Worm (Caenorhabditis elegans) whole organism, mixed stage, embryonic: ENCODE data around the gene clh-4.

ENCODE experiments used
- bed-3 ChIP-seq: fragments of 200-800 bp; sonication (Bioruptor generic); optimal IDR thresholded peaks from 3 replicates; lab custom pipeline; 2018; ENCODE audit warnings: mild to moderate bottlenecking, missing genetic modification characterization, moderate library complexity, missing compliant biosample characterization
- blmp-1 ChIP-seq: fragments of 150-350 bp; optimal IDR thresholded peaks from 2 replicates; lab custom pipeline; 2014; ENCODE audit warnings: missing biosample characterization, missing genetic modification characterization
- ceh-39 ChIP-seq: fragments of 150-350 bp; optimal IDR thresholded peaks from 2 replicates; lab custom pipeline; 2014; ENCODE audit warnings: missing biosample characterization, missing genetic modification characterization
- ceh-43 ChIP-seq: fragments of 200-800 bp; sonication (Bioruptor generic); optimal IDR thresholded peaks from 2 replicates; lab custom pipeline; 2018; ENCODE audit warnings: mild to moderate bottlenecking, missing genetic modification characterization, moderate library complexity, missing compliant biosample characterization
- ceh-83 ChIP-seq: fragments of 200-800 bp; sonication (Bioruptor generic); optimal IDR thresholded peaks from 2 replicates; lab custom pipeline; 2018; ENCODE audit warnings: mild to moderate bottlenecking, missing genetic modification characterization, missing compliant biosample characterization
- ces-1 ChIP-seq: fragments of 150-350 bp; optimal IDR thresholded peaks from 2 replicates; lab custom pipeline; 2014; ENCODE audit warnings: missing biosample characterization, missing genetic modification reagents, missing genetic modification characterization
- cnd-1 ChIP-seq: fragments of 200-800 bp; sonication (Bioruptor generic); optimal IDR thresholded peaks from 2 replicates; lab custom pipeline; 2018; ENCODE audit warnings: mild to moderate bottlenecking, missing genetic modification characterization, missing compliant biosample characterization
- elt-1 ChIP-seq: sonication (generic microtip); optimal IDR thresholded peaks from 2 replicates; lab custom pipeline; 2017; ENCODE audit warnings: missing genetic modification characterization, mild to moderate bottlenecking, missing compliant biosample characterization, antibody characterized with exemption, moderate library complexity, borderline replicate concordance; ENCODE audit not compliant: insufficient read depth
- elt-3 ChIP-seq: fragments of 150-350 bp; optimal IDR thresholded peaks from 2 replicates; lab custom pipeline; 2014; ENCODE audit warnings: missing biosample characterization, missing genetic modification characterization
- hlh-1 ChIP-seq: fragments of 150-350 bp; optimal IDR thresholded peaks from 2 replicates; lab custom pipeline; 2014; ENCODE audit warnings: missing biosample characterization, missing genetic modification reagents, missing genetic modification characterization
- lin-13 ChIP-seq: fragments of 150-350 bp; optimal IDR thresholded peaks from 2 replicates; lab custom pipeline; 2014; ENCODE audit warnings: missing biosample characterization, missing genetic modification characterization
- lin-32 ChIP-seq: fragments of 200-800 bp; sonication (Bioruptor generic); optimal IDR thresholded peaks from 2 replicates; lab custom pipeline; 2018; ENCODE audit warnings: mild to moderate bottlenecking, missing genetic modification characterization, missing compliant biosample characterization
- lsy-2 ChIP-seq: fragments of 150-350 bp; optimal IDR thresholded peaks from 2 replicates; lab custom pipeline; 2014; ENCODE audit warnings: missing biosample characterization, missing genetic modification characterization
- mab-5 ChIP-seq: fragments of 150-350 bp; optimal IDR thresholded peaks from 2 replicates; lab custom pipeline; 2014; ENCODE audit warnings: missing biosample characterization, missing genetic modification characterization
- mep-1 ChIP-seq: fragments of 150-350 bp; optimal IDR thresholded peaks from 2 replicates; lab custom pipeline; 2017; ENCODE audit warnings: missing biosample characterization, missing genetic modification reagents, missing genetic modification characterization, inconsistent platforms
- mls-2 ChIP-seq: sonication (generic microtip); optimal IDR thresholded peaks from 2 replicates; lab custom pipeline; 2016; ENCODE audit warnings: mild to moderate bottlenecking, missing genetic modification characterization, moderate library complexity, missing compliant biosample characterization
- nhr-12 ChIP-seq: fragments of 150-350 bp; optimal IDR thresholded peaks from 2 replicates; lab custom pipeline; 2014; ENCODE audit warnings: missing biosample characterization, missing genetic modification characterization
- nhr-2 ChIP-seq: fragments of 150-350 bp; optimal IDR thresholded peaks from 2 replicates; lab custom pipeline; 2014; ENCODE audit warnings: missing biosample characterization, missing genetic modification characterization
- nhr-237 ChIP-seq: fragments of 150-350 bp; optimal IDR thresholded peaks from 2 replicates; lab custom pipeline; 2014; ENCODE audit warnings: missing biosample characterization, missing genetic modification characterization
- nhr-28 ChIP-seq: fragments of 150-350 bp; optimal IDR thresholded peaks from 2 replicates; lab custom pipeline; 2014; ENCODE audit warnings: missing biosample characterization, missing genetic modification characterization
- pha-4 ChIP-seq: fragments of 150-350 bp; optimal IDR thresholded peaks from 2 replicates; lab custom pipeline; 2018; ENCODE audit warnings: missing biosample characterization, missing genetic modification reagents, missing genetic modification characterization
- sem-2 ChIP-seq: fragments of 200-800 bp; sonication (Bioruptor generic); optimal IDR thresholded peaks from 2 replicates; lab custom pipeline; 2018; ENCODE audit warnings: mild to moderate bottlenecking, missing genetic modification characterization, missing compliant biosample characterization
- snpc-4 ChIP-seq: fragments of 150-350 bp; optimal IDR thresholded peaks from 2 replicates; lab custom pipeline; 2014; ENCODE audit warnings: missing biosample characterization, missing genetic modification characterization
- sptf-1 ChIP-seq: sonication (generic microtip); optimal IDR thresholded peaks from 2 replicates; lab custom pipeline; 2017; ENCODE audit warnings: mild to moderate bottlenecking, missing genetic modification characterization, moderate library complexity, missing compliant biosample characterization
- tbx-8 ChIP-seq: fragments of 200-800 bp; sonication (Bioruptor generic); optimal IDR thresholded peaks from 2 replicates; lab custom pipeline; 2018; ENCODE audit warnings: mild to moderate bottlenecking, missing genetic modification characterization, moderate library complexity, missing compliant biosample characterization
- unc-39 ChIP-seq: fragments of 150-350 bp; optimal IDR thresholded peaks from 2 replicates; lab custom pipeline; 2014; ENCODE audit warnings: missing biosample characterization, missing genetic modification characterization
- unc-62 ChIP-seq: fragments of 150-350 bp; optimal IDR thresholded peaks from 2 replicates; lab custom pipeline; 2014; ENCODE audit warnings: missing biosample characterization, missing genetic modification reagents, missing genetic modification characterization
- zip-8 ChIP-seq: fragments of 150-350 bp; optimal IDR thresholded peaks from 2 replicates; lab custom pipeline; 2014; ENCODE audit warnings: missing biosample characterization, missing genetic modification characterization

clh-4 gene

DNA sequence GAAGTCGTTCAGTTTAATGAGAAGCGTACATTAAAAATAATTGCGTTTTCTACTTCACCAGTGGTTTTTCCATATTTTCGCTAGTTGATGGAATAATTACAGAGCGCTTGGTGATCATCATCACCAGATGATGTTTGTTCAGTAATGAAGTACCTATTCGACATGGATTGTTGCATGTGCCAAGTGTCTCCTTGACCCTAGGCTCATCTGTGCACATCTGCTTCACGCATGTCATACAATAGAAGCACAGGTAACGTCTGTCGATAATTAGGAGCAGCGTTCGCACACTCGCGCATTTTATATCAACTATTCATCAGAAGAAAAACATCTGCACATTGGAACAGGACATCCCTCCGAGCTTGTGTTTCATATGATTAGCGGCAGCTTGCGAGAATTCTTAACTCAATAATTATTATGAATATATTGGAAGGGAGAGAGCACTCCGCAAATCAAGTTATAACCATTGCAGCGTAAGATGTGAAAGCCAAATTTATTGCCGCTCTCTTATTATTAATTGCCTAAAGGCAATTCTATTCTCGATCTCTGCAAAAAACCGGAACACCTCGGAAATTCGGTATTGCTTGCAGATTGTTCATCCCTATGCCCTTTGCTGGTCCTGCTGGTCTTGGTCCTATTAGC lies 24.9 kb upstream of the clh-4 start:
- TF ChIP-seq pha-4 (tag; lab: Kevin White, UChicago): no peak
- no peak for TF ChIP-seq nhr-12 (tag; lab: Kevin White, UChicago)
- TF ChIP-seq cnd-1 (tag; lab: Kevin White, UChicago): peak; percentile 60
- peak; percentile 54 for TF ChIP-seq lin-32
- TF ChIP-seq nhr-2: peak; percentile 61
- TF ChIP-seq ces-1 (GFP tag; lab: Kevin White, UChicago): peak; percentile 99
- TF ChIP-seq, all 35 proteins: peak for 4

DNA sequence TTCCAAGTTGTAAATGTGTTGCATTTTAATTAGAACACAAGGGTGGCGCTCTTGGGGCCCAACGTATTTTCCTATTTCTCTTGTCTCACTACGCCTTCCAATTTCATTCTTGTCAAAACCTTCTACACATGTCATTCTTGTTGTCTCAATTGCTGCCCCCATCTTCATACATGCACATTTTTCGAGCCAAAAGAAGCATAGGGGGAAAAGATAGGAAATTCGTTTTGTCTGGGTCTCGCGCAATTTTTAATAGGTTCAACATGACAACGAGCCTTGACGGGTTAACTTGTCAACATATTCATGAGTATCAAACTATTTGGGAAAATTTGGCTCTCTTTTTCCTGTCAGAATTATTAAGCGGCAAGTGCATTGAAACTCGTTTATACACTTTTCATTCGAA lies 23.0 kb upstream of the clh-4 start:
- TF ChIP-seq tbx-8 (GFP tag; lab: Kevin White, UChicago) (no peak), unc-62 (GFP tag; lab: Kevin White, UChicago) (peak; percentile 26), unc-39 (no peak), ces-1 (GFP tag; lab: Kevin White, UChicago) (peak; percentile 83)

DNA sequence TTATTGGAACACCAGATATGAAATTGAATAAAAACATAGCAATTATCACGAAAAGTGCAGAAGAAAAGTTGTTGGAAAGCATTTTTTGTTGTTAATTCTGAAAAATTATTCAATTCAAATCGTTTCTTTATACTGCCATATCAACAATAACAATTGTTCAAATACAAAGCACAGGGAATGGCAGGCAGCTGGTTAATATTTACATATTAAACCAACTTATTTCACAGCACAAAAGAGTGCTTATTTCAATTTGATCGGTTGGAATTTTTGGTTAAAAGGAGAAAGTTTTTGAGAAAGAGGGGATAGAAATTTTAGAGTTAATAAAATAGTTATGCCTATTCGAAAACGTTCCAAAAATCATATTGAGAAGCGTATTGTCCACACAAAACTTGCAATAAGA lies 20.6 kb upstream of the clh-4 start, which contains the start of gene F09F9.3:
Gene F09F9.3, minus strand, starts transcription at position 101 of the 400 bp plus-strand sequence.
- TF ChIP-seq elt-3 (tag; lab: Kevin White, UChicago) (no peak), cnd-1 (tag; lab: Kevin White, UChicago) (no peak), elt-1 (tag; lab: Kevin White, UChicago) (no peak), sem-2 (GFP tag; lab: Kevin White, UChicago) (no peak), sptf-1 (tag; lab: Kevin White, UChicago) (no peak), nhr-12 (tag; lab: Kevin White, UChicago) (no peak), snpc-4 (tag; lab: Kevin White, UChicago) (no peak), blmp-1 (tag; lab: Kevin White, UChicago) (no peak), lsy-2 (tag; lab: Kevin White, UChicago) (no peak), nhr-237 (tag; lab: Kevin White, UChicago) (no peak), mls-2 (tag; lab: Kevin White, UChicago) (no peak), nhr-2 (no peak), hlh-1 (tag; lab: Kevin White, UChicago) (no peak), unc-39 (no peak), ces-1 (GFP tag; lab: Kevin White, UChicago) (no peak), mep-1 (tag; lab: Kevin White, UChicago) (no peak)

DNA sequence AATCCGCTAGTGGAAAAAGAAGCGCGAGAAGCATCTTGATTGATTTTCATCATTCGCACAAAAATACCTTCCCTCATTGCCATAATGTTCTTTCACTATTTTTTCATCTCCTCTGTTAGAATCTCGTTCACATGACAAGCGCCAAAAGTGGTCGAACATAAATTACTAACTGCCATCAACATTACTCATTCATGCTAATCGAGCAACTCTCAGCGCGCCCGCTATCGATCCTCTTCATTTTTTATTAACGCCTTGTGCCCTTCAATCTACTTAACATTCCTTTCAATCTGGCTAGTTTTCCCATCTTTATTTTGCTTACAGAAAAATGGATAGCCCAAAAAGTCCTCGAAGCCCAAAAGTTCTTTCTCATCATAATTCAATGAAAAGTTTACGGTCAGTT lies 17.3 kb upstream of the clh-4 start, which contains the start of gene F09F9.5:
Gene F09F9.5, plus strand, starts transcription at position 301 of the 400 bp plus-strand sequence.
- TF ChIP-seq zip-8 (tag; lab: Kevin White, UChicago) (no peak), nhr-12 (tag; lab: Kevin White, UChicago) (no peak), mab-5 (tag; lab: Kevin White, UChicago) (no peak), lin-13 (tag; lab: Kevin White, UChicago) (no peak), hlh-1 (tag; lab: Kevin White, UChicago) (no peak), unc-62 (GFP tag; lab: Kevin White, UChicago) (no peak), tbx-8 (GFP tag; lab: Kevin White, UChicago) (no peak), nhr-237 (tag; lab: Kevin White, UChicago) (no peak), bed-3 (no peak), nhr-2 (no peak), elt-1 (tag; lab: Kevin White, UChicago) (no peak), ceh-43 (GFP tag; lab: Kevin White, UChicago) (no peak), mep-1 (tag; lab: Kevin White, UChicago) (no peak), blmp-1 (tag; lab: Kevin White, UChicago) (no peak), ceh-39 (tag; lab: Kevin White, UChicago) (no peak), ceh-83 (GFP tag; lab: Kevin White, UChicago) (no peak)
- TF ChIP-seq, all 35 proteins: peak for 0

DNA sequence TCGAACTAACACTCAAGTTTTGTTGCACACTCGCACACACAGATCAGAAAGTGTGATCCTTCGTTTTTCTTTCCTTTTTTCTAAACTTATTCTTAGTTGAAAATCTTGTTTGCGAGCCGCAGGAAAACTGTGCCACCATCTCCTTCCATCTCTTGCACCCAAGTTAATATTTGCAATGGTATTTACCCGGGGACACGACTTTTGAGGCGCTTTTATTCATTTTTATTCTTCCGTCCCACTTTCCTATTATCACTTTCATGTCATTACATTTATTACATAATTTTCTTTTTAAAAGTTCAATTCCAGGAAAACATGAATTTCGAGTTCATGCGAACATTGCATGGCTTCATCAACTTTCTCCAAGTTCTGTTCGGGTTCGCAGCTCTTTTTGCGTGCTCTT lies 14.7 kb upstream of the clh-4 start, which contains the start of gene F09F9.1:
Gene F09F9.1, plus strand, starts transcription at position 301 of the 400 bp plus-strand sequence.
- TF ChIP-seq lin-13 (tag; lab: Kevin White, UChicago): no peak
- TF ChIP-seq sem-2 (GFP tag; lab: Kevin White, UChicago): no peak
- TF ChIP-seq elt-3 (tag; lab: Kevin White, UChicago): no peak
- no peak for TF ChIP-seq pha-4 (tag; lab: Kevin White, UChicago)
- TF ChIP-seq unc-39: no peak
- TF ChIP-seq lsy-2 (tag; lab: Kevin White, UChicago): no peak
- TF ChIP-seq nhr-28 (tag; lab: Kevin White, UChicago): no peak
- TF ChIP-seq blmp-1 (tag; lab: Kevin White, UChicago): no peak
